Fruit fly (Drosophila melanogaster): ENCODE results near the gene EloA.
A peak's percentile ranks its signal among the peaks of the same experiment; 100 is the strongest.

EloA gene

dm6 chr3R:23210243-23211215 lies 40.8 kb upstream of the EloA start (continued):
- no peak for TF ChIP-seq bbx (GFP tag; IDR thresholded peaks at IDR 0.05; ENCODE audit: partially characterized antibody)
- TF ChIP-seq ase (GFP tag; IDR thresholded peaks at IDR 0.05): no peak
- no peak for TF ChIP-seq kay (GFP tag; optimal IDR thresholded peaks at IDR 0.05)
- TF ChIP-seq CG6791 (GFP tag; IDR thresholded peaks at IDR 0.05; ENCODE audit: partially characterized antibody): no peak
- TF ChIP-seq bigmax (GFP tag; optimal IDR thresholded peaks at IDR 0.05): no peak
- no peak for TF ChIP-seq Bteb2 (GFP tag; optimal IDR thresholded peaks at IDR 0.05)
- peak; percentile 35 for TF ChIP-seq Rfx (GFP tag; IDR thresholded peaks at IDR 0.05)
- TF ChIP-seq CG12659 (GFP tag; optimal IDR thresholded peaks at IDR 0.05): peak; percentile 9
- TF ChIP-seq Ptx1 (GFP tag; IDR thresholded peaks at IDR 0.05): peak; percentile 37; the same call in 1 of the 2 replicates
- no peak for TF ChIP-seq Neu2 (GFP tag; optimal IDR thresholded peaks at IDR 0.05; ENCODE audit: borderline replicate concordance)
- no peak for TF ChIP-seq Optix (GFP tag; IDR thresholded peaks at IDR 0.05)
- TF ChIP-seq zen (tag; optimal IDR thresholded peaks at IDR 0.05): no peak
- no peak for TF ChIP-seq Hsf (GFP tag; optimal IDR thresholded peaks at IDR 0.05)
- TF ChIP-seq NK7.1 (GFP tag; optimal IDR thresholded peaks at IDR 0.05): no peak
- TF ChIP-seq gt (GFP tag; IDR thresholded peaks at IDR 0.05): no peak
- peak; percentile 50 for TF ChIP-seq GATAe (GFP tag; conservative IDR thresholded peaks at IDR 0.05)
- TF ChIP-seq bcd (GFP tag; optimal IDR thresholded peaks at IDR 0.05): no peak
- TF ChIP-seq insv (GFP tag; optimal IDR thresholded peaks at IDR 0.05): no peak
- no peak for TF ChIP-seq CG18011 (GFP tag; optimal IDR thresholded peaks at IDR 0.05)
- TF ChIP-seq CG4707 (GFP tag; optimal IDR thresholded peaks at IDR 0.05): no peak
- no peak for TF ChIP-seq CG2889 (GFP tag; IDR thresholded peaks at IDR 0.05)
- TF ChIP-seq psq (GFP tag; optimal IDR thresholded peaks at IDR 0.05): no peak
- peak; percentile 9 for TF ChIP-seq CoRest (tag; optimal IDR thresholded peaks at IDR 0.05)
- no peak for TF ChIP-seq CG12219 (GFP tag; optimal IDR thresholded peaks at IDR 0.05)
- no peak for TF ChIP-seq cas (GFP tag; IDR thresholded peaks at IDR 0.05)
- TF ChIP-seq Eip74EF (GFP tag; optimal IDR thresholded peaks at IDR 0.05): no peak
- no peak for TF ChIP-seq otp (GFP tag; IDR thresholded peaks at IDR 0.05)
- TF ChIP-seq BtbVII (GFP tag; optimal IDR thresholded peaks at IDR 0.05): peak; percentile 9
- no peak for TF ChIP-seq CG10979 (tag; optimal IDR thresholded peaks at IDR 0.05)
- no peak for TF ChIP-seq Scr (GFP tag; IDR thresholded peaks at IDR 0.05; ENCODE audit: partially characterized antibody)
- no peak for TF ChIP-seq ac (GFP tag; optimal IDR thresholded peaks at IDR 0.05)
- TF ChIP-seq fd96Cb (tag; optimal IDR thresholded peaks at IDR 0.05): no peak
- no peak for TF ChIP-seq CG34422 (GFP tag; IDR thresholded peaks at IDR 0.05)
- no peak for TF ChIP-seq lbe (GFP tag; optimal IDR thresholded peaks at IDR 0.05)
- TF ChIP-seq CG15479 (GFP tag; optimal IDR thresholded peaks at IDR 0.05): no peak
- TF ChIP-seq chif (GFP tag; optimal IDR thresholded peaks at IDR 0.05): no peak
- TF ChIP-seq CG30431 (GFP tag; optimal IDR thresholded peaks at IDR 0.05): no peak
- no peak for TF ChIP-seq Lpt (GFP tag; optimal IDR thresholded peaks at IDR 0.05)
- peak; percentile 8 for TF ChIP-seq Antp (GFP tag; optimal IDR thresholded peaks at IDR 0.05)
- TF ChIP-seq Pdp1 (GFP tag; optimal IDR thresholded peaks at IDR 0.05): peak in 1 of 2 experiments; percentile 90
- TF ChIP-seq CkIIα-i1 (GFP tag; IDR thresholded peaks at IDR 0.05): no peak
- TF ChIP-seq Sry-δ (GFP tag; optimal IDR thresholded peaks at IDR 0.05): no peak
- TF ChIP-seq slbo (GFP tag; IDR thresholded peaks at IDR 0.05): peak; percentile 53
- TF ChIP-seq tgo (GFP tag; IDR thresholded peaks at IDR 0.05): no peak
- TF ChIP-seq zfh2 (GFP tag; optimal IDR thresholded peaks at IDR 0.05): peak; percentile 9
- peak; percentile 60 for TF ChIP-seq grn (GFP tag; optimal IDR thresholded peaks at IDR 0.05)
- no peak for TF ChIP-seq CG7271 (tag; optimal IDR thresholded peaks at IDR 0.05)
- no peak for TF ChIP-seq Elba2 (GFP tag; optimal IDR thresholded peaks at IDR 0.05)
- TF ChIP-seq HmgD (GFP tag; optimal IDR thresholded peaks at IDR 0.05): no peak
